Worm (Caenorhabditis elegans) whole organism, L4 larva: Measurements from ENCODE around the gene fipr-13.

Source experiments
- D1046.2 ChIP-seq: fragments of 200-800 bp; sonication (Bioruptor generic); IDR thresholded peaks from 2 replicates; pipeline ENCODE4 v1.3.6; 2022; ENCODE audit warnings: missing genetic modification characterization, missing compliant biosample characterization
- F26F4.8 ChIP-seq: fragments of 200-800 bp; sonication (Bioruptor generic); conservative IDR thresholded peaks from 2 replicates; pipeline ENCODE4 v1.3.6; 2022; ENCODE audit warnings: missing genetic modification characterization, missing compliant biosample characterization
- F37D6.2 ChIP-seq: sonication (generic microtip); optimal IDR thresholded peaks from 2 replicates; lab custom pipeline; 2016; ENCODE audit warnings: mild to moderate bottlenecking, missing genetic modification characterization, missing compliant biosample characterization
- F44E2.7 ChIP-seq: fragments of 200-800 bp; sonication (Bioruptor generic); IDR thresholded peaks from 2 replicates; pipeline ENCODE4 v2.1.2; 2022; ENCODE audit warnings: missing genetic modification characterization, missing compliant biosample characterization
- F49E8.2 ChIP-seq: sonication (generic microtip); optimal IDR thresholded peaks from 2 replicates; lab custom pipeline; 2016; ENCODE audit warnings: missing compliant biosample characterization, mild to moderate bottlenecking, missing genetic modification characterization, borderline replicate concordance
- Y105C5A.15 ChIP-seq: fragments of 200-800 bp; sonication (Bioruptor generic); IDR thresholded peaks from 2 replicates; pipeline ENCODE4 v1.3.6; 2022; ENCODE audit warnings: missing genetic modification characterization, missing compliant biosample characterization
- ama-1 ChIP-seq: fragments of 150-350 bp; optimal IDR thresholded peaks from 2 replicates; lab custom pipeline; 2014; ENCODE audit warnings: inconsistent platforms, mixed read lengths
- attf-4 ChIP-seq: sonication (generic microtip); optimal IDR thresholded peaks from 3 replicates; lab custom pipeline; 2017; ENCODE audit warnings: missing biosample characterization, missing genetic modification characterization
- ctbp-1 ChIP-seq: fragments of 200-800 bp; sonication (Bioruptor generic); IDR thresholded peaks from 2 replicates; pipeline ENCODE4 v1.3.6; 2022; ENCODE audit warnings: missing genetic modification reagents, missing genetic modification characterization, missing compliant biosample characterization
- daf-12 ChIP-seq: fragments of 150-350 bp; optimal IDR thresholded peaks from 2 replicates; lab custom pipeline; 2014; ENCODE audit warnings: missing biosample characterization, missing genetic modification reagents, missing genetic modification characterization
- daf-16 ChIP-seq, 3 experiments: sonication (generic microtip); optimal IDR thresholded peaks; 2 replicates each; lab custom pipeline; 2016 to 2017; ENCODE audit warnings: missing genetic modification characterization in 3 of 3, missing genetic modification reagents in 3 of 3, mild to moderate bottlenecking in 2 of 3, missing compliant biosample characterization in 2 of 3, missing biosample characterization in 1 of 3, moderate library complexity in 1 of 3
- daf-19 ChIP-seq: fragments of 200-800 bp; sonication (Bioruptor generic); conservative IDR thresholded peaks from 2 replicates; pipeline ENCODE4 v1.3.6; 2022; ENCODE audit warnings: missing genetic modification characterization, missing compliant biosample characterization
- dmd-6 ChIP-seq: fragments of 200-800 bp; sonication (Bioruptor generic); IDR thresholded peaks from 2 replicates; pipeline ENCODE4 v1.3.6; 2022; ENCODE audit warnings: missing genetic modification reagents, missing genetic modification characterization, missing compliant biosample characterization
- egl-27 ChIP-seq: sonication (generic microtip); optimal IDR thresholded peaks from 3 replicates; lab custom pipeline; 2017; ENCODE audit warnings: missing biosample characterization, missing genetic modification reagents, missing genetic modification characterization
- egl-43 ChIP-seq: fragments of 200-800 bp; sonication (Bioruptor generic); IDR thresholded peaks from 2 replicates; pipeline ENCODE4 v1.3.6; 2022; ENCODE audit warnings: missing genetic modification reagents, missing genetic modification characterization, missing compliant biosample characterization
- hif-1 ChIP-seq, 2 experiments: sonication (generic microtip); optimal IDR thresholded peaks; 2 replicates each; lab custom pipeline; 2016 to 2017; ENCODE audit warnings: missing compliant biosample characterization in 2 of 2, missing genetic modification characterization in 2 of 2, missing genetic modification reagents in 2 of 2, missing genotype in 2 of 2, mild to moderate bottlenecking in 1 of 2
- hlh-11 ChIP-seq: fragments of 200-800 bp; sonication (Bioruptor generic); optimal IDR thresholded peaks from 2 replicates; lab custom pipeline; 2018; ENCODE audit warnings: mild to moderate bottlenecking, missing genetic modification characterization, missing compliant biosample characterization
- hlh-30 ChIP-seq: sonication (generic microtip); optimal IDR thresholded peaks from 2 replicates; lab custom pipeline; 2017; ENCODE audit warnings: antibody characterized with exemption, mild to moderate bottlenecking, missing genetic modification characterization, missing compliant biosample characterization; ENCODE audit not compliant: insufficient read depth
- hmg-1.1 ChIP-seq: fragments of 200-800 bp; sonication (Bioruptor generic); IDR thresholded peaks from 2 replicates; pipeline ENCODE4 v1.3.6; 2022; ENCODE audit warnings: missing genetic modification reagents, missing genetic modification characterization, missing compliant biosample characterization
- lim-7 ChIP-seq: fragments of 200-800 bp; sonication (Bioruptor generic); IDR thresholded peaks from 2 replicates; pipeline ENCODE4 v1.3.6; 2022; ENCODE audit warnings: missing genetic modification characterization, missing compliant biosample characterization
- lin-15B ChIP-seq: fragments of 150-350 bp; sonication (generic microtip); optimal IDR thresholded peaks from 3 replicates; lab custom pipeline; 2014; ENCODE audit warnings: missing biosample characterization, missing genetic modification characterization
- lin-29 ChIP-seq: fragments of 200-800 bp; sonication (Bioruptor generic); IDR thresholded peaks from 2 replicates; pipeline ENCODE4 v1.3.6; 2022; ENCODE audit warnings: missing genetic modification reagents, missing genetic modification characterization, missing compliant biosample characterization
- lin-38 ChIP-seq: fragments of 200-800 bp; sonication (Bioruptor generic); IDR thresholded peaks from 2 replicates; pipeline ENCODE4 v1.3.6; 2022; ENCODE audit warnings: missing genetic modification reagents, missing genetic modification characterization, missing compliant biosample characterization
- lsy-2 ChIP-seq, 2 experiments: fragments of 150-350 bp in 1 of 2; sonication (generic microtip) in 1 of 2; optimal IDR thresholded peaks; 2 replicates each; lab custom pipeline; 2014 to 2017; ENCODE audit warnings: missing biosample characterization in 2 of 2, missing genetic modification characterization in 2 of 2
- mdl-1 ChIP-seq, 2 experiments: fragments of 150-350 bp in 1 of 2; sonication (generic microtip) in 1 of 2; optimal IDR thresholded peaks; 2 replicates each; lab custom pipeline; 2014 to 2017; ENCODE audit warnings: missing biosample characterization in 2 of 2, missing genetic modification characterization in 2 of 2
- mxl-2 ChIP-seq: fragments of 200-800 bp; sonication (Bioruptor generic); conservative IDR thresholded peaks from 2 replicates; pipeline ENCODE4 v1.3.6; 2022; ENCODE audit warnings: missing genetic modification reagents, missing genetic modification characterization, missing compliant biosample characterization
- mxl-3 ChIP-seq: fragments of 200-800 bp; sonication (Bioruptor generic); optimal IDR thresholded peaks from 2 replicates; lab custom pipeline; 2018; ENCODE audit warnings: mild to moderate bottlenecking, missing genetic modification characterization, missing compliant biosample characterization
- nhr-102 ChIP-seq: sonication (generic microtip); optimal IDR thresholded peaks from 2 replicates; lab custom pipeline; 2016; ENCODE audit warnings: mild to moderate bottlenecking, missing genetic modification characterization, moderate library complexity, missing compliant biosample characterization
- nhr-11 ChIP-seq: fragments of 150-350 bp; optimal IDR thresholded peaks from 2 replicates; lab custom pipeline; 2014; ENCODE audit warnings: missing biosample characterization, missing genetic modification characterization
- nhr-6 ChIP-seq: fragments of 150-350 bp; optimal IDR thresholded peaks from 2 replicates; lab custom pipeline; 2014; ENCODE audit warnings: missing biosample characterization, missing genetic modification characterization
- pha-4 ChIP-seq, 2 experiments: fragments of 150-350 bp in 1 of 2; fragments of 200-800 bp in 1 of 2; sonication (Bioruptor generic) in 1 of 2; IDR thresholded peaks in 1 of 2; optimal IDR thresholded peaks in 1 of 2; 2 replicates each; pipeline versions ENCODE4 v1.3.6 to Lab custom; 2014 to 2022; ENCODE audit warnings: missing genetic modification characterization in 2 of 2, missing genetic modification reagents in 2 of 2, missing biosample characterization in 1 of 2, missing compliant biosample characterization in 1 of 2
- pqm-1 ChIP-seq: sonication (generic microtip); optimal IDR thresholded peaks from 2 replicates; lab custom pipeline; 2017; ENCODE audit warnings: missing biosample characterization, missing genetic modification characterization
- rbr-2 ChIP-seq: sonication (generic microtip); optimal IDR thresholded peaks from 2 replicates; lab custom pipeline; 2016; ENCODE audit warnings: missing genotype, missing genetic modification characterization, missing compliant biosample characterization
- saeg-2 ChIP-seq: fragments of 200-800 bp; sonication (Bioruptor generic); IDR thresholded peaks from 2 replicates; pipeline ENCODE4 v1.3.6; 2022; ENCODE audit warnings: missing genetic modification reagents, missing genetic modification characterization, missing compliant biosample characterization
- snpc-1.2 ChIP-seq: fragments of 200-800 bp; sonication (Bioruptor generic); IDR thresholded peaks from 2 replicates; pipeline ENCODE4 v1.3.6; 2022; ENCODE audit warnings: missing genetic modification reagents, missing genetic modification characterization, missing compliant biosample characterization
- unc-130 ChIP-seq: sonication (generic microtip); optimal IDR thresholded peaks from 2 replicates; lab custom pipeline; 2016; ENCODE audit warnings: missing genetic modification reagents, missing genetic modification characterization, missing compliant biosample characterization
- unc-62 ChIP-seq, 3 experiments: fragments of 150-350 bp in 1 of 3; sonication (generic microtip); optimal IDR thresholded peaks in 2 of 3; peaks in 1 of 3; 1 replicate in 1 of 3; 2 replicates in 2 of 3; lab custom pipeline; 2014 to 2017; ENCODE audit warnings: missing biosample characterization in 3 of 3, missing genetic modification characterization in 3 of 3, missing genetic modification reagents in 3 of 3, missing genotype in 1 of 3
- vab-7 ChIP-seq: fragments of 200-800 bp; sonication (Bioruptor generic); IDR thresholded peaks from 2 replicates; pipeline ENCODE4 v1.3.6; 2022; ENCODE audit warnings: missing genetic modification reagents, missing genetic modification characterization, missing compliant biosample characterization
- zfp-3 ChIP-seq: fragments of 200-800 bp; sonication (Bioruptor generic); conservative IDR thresholded peaks from 2 replicates; pipeline ENCODE4 v1.3.6; 2022; ENCODE audit warnings: missing genetic modification reagents, missing genetic modification characterization, missing compliant biosample characterization
- ztf-11 ChIP-seq: fragments of 150-350 bp; optimal IDR thresholded peaks from 2 replicates; lab custom pipeline; 2014; ENCODE audit warnings: missing biosample characterization, missing genetic modification characterization

fipr-13 gene

ce11 chrV:10064221-10064620, at the start of gene fipr-13:
TSS of gene fipr-13 (plus strand) at chrV:10064521.
- no peak for TF ChIP-seq F37D6.2
- TF ChIP-seq ztf-11 (tag; lab: Kevin White, UChicago): no peak
- TF ChIP-seq egl-43: no peak
- no peak for TF ChIP-seq lim-7 (GFP tag; lab: Robert Waterston, UW)
- TF ChIP-seq unc-130 (GFP tag; lab: Kevin White, UChicago): no peak
- TF ChIP-seq lin-29 (GFP tag; lab: Robert Waterston, UW): no peak

ce11 chrV:10018291-10018690, 46.0 kb upstream of the fipr-13 start:
- TF ChIP-seq F49E8.2 (tag; lab: Kevin White, UChicago) (peak; percentile 43), unc-62 (GFP tag; optimal IDR thresholded peaks at IDR 0.05 in 1 of 2; lab: Kevin White, UChicago) (peak in 1 of 2 experiments; percentile 81), unc-62 (tag; optimal IDR thresholded peaks at IDR 0.05; lab: Kevin White, UChicago) (no peak), zfp-3 (no peak), mxl-3 (GFP tag; lab: Kevin White, UChicago) (no peak), pqm-1 (tag; lab: Kevin White, UChicago) (no peak), lin-38 (GFP tag; lab: Robert Waterston, UW) (peak; percentile 43), unc-130 (GFP tag; lab: Kevin White, UChicago) (peak; percentile 98)

- no peak for TF ChIP-seq F44E2.7
- no peak for TF ChIP-seq mdl-1 (tag; optimal IDR thresholded peaks at IDR 0.05; lab: Kevin White, UChicago)
- 0 out of 2 replicates have a peak, but pooled peaks have one; percentile 23 for TF ChIP-seq daf-19
- no peak for TF ChIP-seq nhr-102 (tag; lab: Kevin White, UChicago)
- TF ChIP-seq D1046.2 (GFP tag; lab: Robert Waterston, UW): 0 out of 2 replicates have a peak, but pooled peaks have one; percentile 25
- TF ChIP-seq lin-38 (GFP tag; lab: Robert Waterston, UW): peak; percentile 21; the same call in 1 of the 2 replicates
- no peak for TF ChIP-seq nhr-6 (tag; lab: Kevin White, UChicago)
- TF ChIP-seq mxl-2 (GFP tag; lab: Robert Waterston, UW): no peak
- TF ChIP-seq ctbp-1: no peak
- TF ChIP-seq hmg-1.1 (GFP tag; lab: Robert Waterston, UW): no peak
- TF ChIP-seq lsy-2 (tag; optimal IDR thresholded peaks at IDR 0.05; lab: Kevin White, UChicago): no peak
- no peak for TF ChIP-seq F26F4.8 (GFP tag; lab: Robert Waterston, UW)
- 0 out of 2 replicates have a peak, but pooled peaks have one; percentile 42 for TF ChIP-seq saeg-2
- no peak for TF ChIP-seq attf-4 (tag; lab: Kevin White, UChicago)
- no peak for TF ChIP-seq lin-15B
- TF ChIP-seq hlh-11 (tag; lab: Kevin White, UChicago): no peak
- TF ChIP-seq F37D6.2: no peak
- 0 out of 2 replicates have a peak, but pooled peaks have one; percentile 18 for TF ChIP-seq vab-7 (GFP tag; lab: Robert Waterston, UW)
Observed at ce11 chrV:10019083-10019624, 45.2 kb upstream of the fipr-13 start.

- TF ChIP-seq daf-12 (tag; lab: Kevin White, UChicago): no peak
- no peak for TF ChIP-seq lin-29 (GFP tag; lab: Robert Waterston, UW)
- no peak for TF ChIP-seq pha-4 (GFP tag; IDR thresholded peaks at IDR 0.05; lab: Robert Waterston, UW)
- peak; percentile 73 for TF ChIP-seq pha-4 (tag; optimal IDR thresholded peaks at IDR 0.05; lab: Kevin White, UChicago)
- TF ChIP-seq Y105C5A.15 (GFP tag; lab: Robert Waterston, UW): peak; percentile 48; the same call in 1 of the 2 replicates
- TF ChIP-seq mdl-1 (tag; optimal IDR thresholded peaks at IDR 0.05; lab: Kevin White, UChicago): peak; percentile 84 to 88
- peak; percentile 87 for TF ChIP-seq hlh-30 (tag; lab: Kevin White, UChicago)
- peak; percentile 48; the same call in 1 of the 2 replicates for TF ChIP-seq dmd-6 (GFP tag; lab: Robert Waterston, UW)
- 0 out of 2 replicates have a peak, but pooled peaks have one; percentile 13 for TF ChIP-seq lin-38 (GFP tag; lab: Robert Waterston, UW)
- TF ChIP-seq snpc-1.2 (GFP tag; lab: Robert Waterston, UW): no peak
- peak; percentile 0 for TF ChIP-seq ama-1 (lab: Kevin White, UChicago)
- TF ChIP-seq vab-7 (GFP tag; lab: Robert Waterston, UW): 0 out of 2 replicates have a peak, but pooled peaks have one; percentile 20
- peak; percentile 58 for TF ChIP-seq rbr-2 (tag; lab: Kevin White, UChicago)
- TF ChIP-seq daf-16 (GFP tag; optimal IDR thresholded peaks at IDR 0.05; lab: Kevin White, UChicago): peak in 1 of 2 experiments; percentile 63
- peak; percentile 85 for TF ChIP-seq daf-16 (tag; optimal IDR thresholded peaks at IDR 0.05; lab: Kevin White, UChicago)
- peak; percentile 64 for TF ChIP-seq hlh-11 (tag; lab: Kevin White, UChicago)
- no peak for TF ChIP-seq zfp-3
- peak in 1 of 2 experiments; percentile 36 for TF ChIP-seq hif-1 (tag; optimal IDR thresholded peaks at IDR 0.05; lab: Kevin White, UChicago)
- TF ChIP-seq egl-27: no peak
- peak; percentile 36 for TF ChIP-seq nhr-11 (tag; lab: Kevin White, UChicago)
- TF ChIP-seq, all 104 proteins: peak for 13
Observed at ce11 chrV:10019934-10020333, 44.4 kb upstream of the fipr-13 start.
